Fruit fly (Drosophila melanogaster) whole organism, embryonic: ENCODE results near the gene CG15019.

ENCODE experiments used
- CG32767 ChIP-seq: fragments of 200-800 bp; sonication (Bioruptor generic); IDR thresholded peaks from 2 replicates; pipeline ENCODE4 v1.3.6; 2022; ENCODE audit warnings: missing biosample characterization, missing genetic modification characterization
- CG4707 ChIP-seq: fragments of 200-800 bp; sonication (Bioruptor generic); optimal IDR thresholded peaks from 2 replicates; lab custom pipeline; 2018; ENCODE audit warnings: missing biosample characterization, mild to moderate bottlenecking, missing genetic modification characterization, moderate library complexity
- Ptx1 ChIP-seq: fragments of 200-800 bp; sonication (Bioruptor generic); IDR thresholded peaks from 2 replicates; pipeline ENCODE4 v1.3.6; 2022; ENCODE audit warnings: missing biosample characterization, missing genetic modification characterization
- dimm ChIP-seq: fragments of 200-800 bp; sonication (Bioruptor generic); IDR thresholded peaks from 2 replicates; pipeline ENCODE4 v1.3.6; 2022; ENCODE audit warnings: missing biosample characterization, missing genetic modification characterization

DNA sequence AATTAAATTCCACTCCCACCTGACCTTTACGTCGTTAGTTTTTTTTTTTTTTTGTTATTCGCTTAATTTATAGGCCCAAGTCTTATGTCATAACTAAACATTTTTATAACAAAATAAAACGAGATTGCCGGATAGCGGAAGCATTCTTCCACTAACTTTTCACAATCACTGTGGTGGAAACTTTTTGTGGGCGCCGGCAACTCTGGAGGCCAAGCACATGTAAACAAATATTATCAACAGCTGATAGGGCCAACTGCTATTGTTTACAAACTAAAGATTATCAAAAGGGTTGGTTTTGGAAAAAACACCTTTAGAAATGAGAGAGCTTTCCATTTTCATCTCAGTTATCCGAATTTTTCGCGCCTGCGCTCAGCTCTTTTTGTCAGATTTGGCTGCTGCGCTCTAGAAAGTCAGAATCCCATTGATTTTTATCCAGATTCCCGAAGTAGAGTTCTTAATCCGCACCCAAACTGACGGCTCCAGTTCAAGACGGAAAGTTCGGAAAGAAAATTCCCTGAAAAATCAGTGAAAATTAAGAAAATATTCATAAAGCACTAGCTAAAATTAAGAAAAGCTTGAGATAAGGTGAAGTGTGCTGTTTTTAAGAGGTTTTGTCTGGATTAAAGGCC is 23.2 kb upstream of the CG15019 start, which contains the start of gene nAChRbeta1:
- TF ChIP-seq CG4707 (GFP tag; lab: Kevin White, UChicago) = no peak
- TF ChIP-seq dimm (GFP tag; lab: Robert Waterston, UW) = no peak
- TF ChIP-seq Ptx1 = no peak
- TF ChIP-seq CG32767 (GFP tag; lab: Robert Waterston, UW) = no peak
